Worm (Caenorhabditis elegans) whole organism, dauer: ENCODE results near the gene nape-2.

Experiments used
- unc-62 ChIP-seq: sonication (generic microtip); optimal IDR thresholded peaks from 2 replicates; lab custom pipeline; 2017; ENCODE audit warnings: missing biosample characterization, missing genetic modification reagents, missing genetic modification characterization

nape-2 gene

DNA sequence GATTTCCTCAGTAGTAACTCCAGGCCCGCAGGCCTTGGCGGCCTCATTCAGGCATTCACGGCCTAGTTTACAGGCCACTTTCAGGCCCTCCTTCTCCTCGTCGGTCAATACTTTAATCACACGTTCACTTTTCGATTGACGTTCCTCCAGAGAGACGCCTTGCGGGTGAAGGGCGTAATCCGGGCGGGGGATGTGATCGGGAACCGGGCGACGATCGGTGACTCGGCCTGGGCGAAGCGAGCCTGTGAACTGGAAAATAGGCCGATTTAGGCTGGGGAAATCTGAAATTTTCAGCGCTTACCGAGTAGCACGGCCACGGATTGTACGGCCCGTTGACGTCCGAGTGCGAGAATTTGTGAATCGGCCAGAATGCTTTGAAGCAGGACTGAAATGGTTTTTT is 52.5 kb downstream of the nape-2 start:
- TF ChIP-seq unc-62 (GFP tag; lab: Kevin White, UChicago): no peak
